Fruit fly (Drosophila melanogaster) S2 (cell line): ENCODE data around the gene CG7706.

Experiments used
- CG8478 ChIP-seq: fragments of >200 bp; optimal IDR thresholded peaks from 2 replicates; lab custom pipeline; 2018
- CTCF ChIP-seq, 2 experiments: fragments of >200 bp; optimal IDR thresholded peaks; 2 replicates each; lab custom pipeline; 2018

- no peak for TF ChIP-seq CG8478 (lab: Kevin White, UChicago)
- TF ChIP-seq CTCF (optimal IDR thresholded peaks at IDR 0.05; lab: Kevin White, UChicago), result no peak
Observed at dm6 chr3R:18693611-18694010, 16.0 kb downstream of the CG7706 start, which contains the start of gene CG14300.
